Fruit fly (Drosophila melanogaster) whole organism, wandering third instar larva: Measurements from ENCODE around the gene CG42759.

Experiments used
- Abd-B ChIP-seq: fragments of >200 bp; optimal IDR thresholded peaks from 2 replicates; lab custom pipeline; 2017; ENCODE audit warnings: missing biosample characterization, missing genetic modification characterization
- CG32264 ChIP-seq: fragments of 200-800 bp; sonication (Bioruptor generic); optimal IDR thresholded peaks from 2 replicates; lab custom pipeline; 2016; ENCODE audit warnings: missing biosample characterization, missing genetic modification characterization
- CG9705 ChIP-seq: fragments of 200-800 bp; sonication (Bioruptor generic); optimal IDR thresholded peaks from 2 replicates; lab custom pipeline; 2018; ENCODE audit warnings: missing biosample characterization, mild to moderate bottlenecking, missing genetic modification characterization
- CrebA ChIP-seq: fragments of 200-800 bp; sonication (Bioruptor generic); optimal IDR thresholded peaks from 2 replicates; lab custom pipeline; 2016; ENCODE audit warnings: missing biosample characterization, mild to moderate bottlenecking, missing genetic modification characterization, borderline replicate concordance
- Dif ChIP-seq: fragments of 200-275, 200-300 bp; sonication (Bioruptor generic); optimal IDR thresholded peaks from 2 replicates; lab custom pipeline; 2018; ENCODE audit warnings: missing biosample characterization, missing genetic modification characterization; ENCODE audit not compliant: partially characterized antibody
- GATAd ChIP-seq: sonication (Bioruptor generic); optimal IDR thresholded peaks from 2 replicates; lab custom pipeline; 2016; ENCODE audit warnings: missing biosample characterization, missing genetic modification characterization
- HLH106 ChIP-seq: fragments of 200-800 bp; optimal IDR thresholded peaks from 3 replicates; lab custom pipeline; 2019; ENCODE audit warnings: missing biosample characterization, mild to moderate bottlenecking, missing genetic modification characterization, moderate library complexity
- Hnf4 ChIP-seq: fragments of 200-800 bp; sonication (Bioruptor generic); optimal IDR thresholded peaks from 2 replicates; lab custom pipeline; 2016; ENCODE audit warnings: missing biosample characterization, mild to moderate bottlenecking, missing genetic modification characterization
- Hr78 ChIP-seq: fragments of >200 bp; optimal IDR thresholded peaks from 2 replicates; lab custom pipeline; 2017; ENCODE audit warnings: missing biosample characterization, missing genetic modification characterization
- Hr83 ChIP-seq: fragments of 200-300 bp; sonication (Bioruptor generic); optimal IDR thresholded peaks from 2 replicates; lab custom pipeline; 2016; ENCODE audit warnings: missing biosample characterization, mild to moderate bottlenecking, missing genetic modification characterization, moderate library complexity; ENCODE audit not compliant: poor library complexity, severe bottlenecking
- Jra ChIP-seq: sonication (Bioruptor generic); optimal IDR thresholded peaks from 2 replicates; lab custom pipeline; 2016; ENCODE audit warnings: missing biosample characterization, missing genetic modification characterization
- Mio ChIP-seq: sonication (Bioruptor generic); optimal IDR thresholded peaks from 2 replicates; lab custom pipeline; 2016; ENCODE audit warnings: missing biosample characterization, missing genetic modification characterization
- Myc ChIP-seq: fragments of >200 bp; optimal IDR thresholded peaks from 2 replicates; lab custom pipeline; 2017
- N ChIP-seq: fragments of >200 bp; optimal IDR thresholded peaks from 2 replicates; lab custom pipeline; 2018; ENCODE audit warnings: missing biosample characterization, missing external identifiers, missing genetic modification characterization
- OdsH ChIP-seq: fragments of 200-800 bp; sonication (Bioruptor generic); optimal IDR thresholded peaks from 2 replicates; lab custom pipeline; 2016; ENCODE audit warnings: missing biosample characterization, mild to moderate bottlenecking, missing genetic modification characterization
- Rel ChIP-seq, 2 experiments: fragments of 200-800 bp; sonication (Bioruptor generic) in 1 of 2; optimal IDR thresholded peaks; 2 replicates in 1 of 2; 3 replicates in 1 of 2; lab custom pipeline; 2016 to 2019; ENCODE audit warnings: mild to moderate bottlenecking in 2 of 2, missing biosample characterization in 2 of 2, missing genetic modification characterization in 2 of 2, moderate library complexity in 1 of 2
- Sp1 ChIP-seq: fragments of 200-800 bp; sonication (Bioruptor generic); optimal IDR thresholded peaks from 3 replicates; lab custom pipeline; 2019; ENCODE audit warnings: missing biosample characterization, mild to moderate bottlenecking, missing genetic modification characterization, moderate library complexity
- Vsx2 ChIP-seq: fragments of 200-300, 225-300 bp; sonication (Bioruptor generic); optimal IDR thresholded peaks from 2 replicates; lab custom pipeline; 2018; ENCODE audit warnings: missing biosample characterization, missing genetic modification characterization; ENCODE audit not compliant: partially characterized antibody
- br ChIP-seq: fragments of 200-800 bp; sonication (Bioruptor generic); optimal IDR thresholded peaks from 2 replicates; lab custom pipeline; 2016; ENCODE audit warnings: missing biosample characterization, missing genetic modification characterization
- brk ChIP-seq: fragments of 200-800 bp; sonication (Bioruptor generic); optimal IDR thresholded peaks from 2 replicates; lab custom pipeline; 2016; ENCODE audit warnings: missing biosample characterization, mild to moderate bottlenecking, missing genetic modification characterization
- dl ChIP-seq, 2 experiments: fragments of 175-275, 200-275 bp in 1 of 2; fragments of 200-275 bp in 1 of 2; sonication (Bioruptor generic); optimal IDR thresholded peaks; lab custom pipeline; 2018; ENCODE audit warnings: mild to moderate bottlenecking in 2 of 2, missing biosample characterization in 2 of 2, missing genetic modification characterization in 2 of 2, moderate library complexity in 2 of 2; ENCODE audit not compliant: partially characterized antibody in 2 of 2, insufficient read depth in 1 of 2
- dmrt93B ChIP-seq: fragments of 200-800 bp; sonication (Bioruptor generic); optimal IDR thresholded peaks from 2 replicates; lab custom pipeline; 2018; ENCODE audit warnings: missing biosample characterization, mild to moderate bottlenecking, missing genetic modification characterization
- dsf ChIP-seq: sonication (Bioruptor generic); optimal IDR thresholded peaks from 2 replicates; lab custom pipeline; 2016; ENCODE audit warnings: missing biosample characterization, missing genetic modification characterization, borderline replicate concordance
- ey ChIP-seq: fragments of 200-800 bp; sonication (Bioruptor generic); optimal IDR thresholded peaks from 2 replicates; lab custom pipeline; 2016; ENCODE audit warnings: missing biosample characterization, missing genetic modification characterization
- foxo ChIP-seq, 2 experiments: fragments of 200-800 bp; sonication (Bioruptor generic); optimal IDR thresholded peaks; 2 replicates in 1 of 2; 3 replicates in 1 of 2; lab custom pipeline; 2016 to 2017; ENCODE audit warnings: missing biosample characterization in 2 of 2, missing genetic modification characterization in 2 of 2
- fru ChIP-seq: fragments of 200-800 bp; sonication (Bioruptor generic); optimal IDR thresholded peaks from 3 replicates; lab custom pipeline; 2016; ENCODE audit warnings: missing biosample characterization, mild to moderate bottlenecking, missing genetic modification characterization
- h ChIP-seq: fragments of 200-800 bp; sonication (Bioruptor generic); optimal IDR thresholded peaks from 3 replicates; lab custom pipeline; 2016; ENCODE audit warnings: missing biosample characterization, mild to moderate bottlenecking, missing genetic modification characterization
- jim ChIP-seq: fragments of 175-275, 200-325 bp; sonication (Bioruptor generic); optimal IDR thresholded peaks from 2 replicates; lab custom pipeline; 2016; ENCODE audit warnings: missing biosample characterization, mild to moderate bottlenecking, missing genetic modification characterization
- lola ChIP-seq: fragments of >200 bp; optimal IDR thresholded peaks from 2 replicates; lab custom pipeline; 2017; ENCODE audit warnings: missing biosample characterization, missing genetic modification characterization
- pan ChIP-seq: fragments of >200 bp; optimal IDR thresholded peaks from 2 replicates; lab custom pipeline; 2017
- rgr ChIP-seq: fragments of 200-800 bp; sonication (Bioruptor generic); optimal IDR thresholded peaks from 3 replicates; lab custom pipeline; 2016; ENCODE audit warnings: missing biosample characterization, mild to moderate bottlenecking, missing genetic modification characterization
- sage ChIP-seq: fragments of 200-800 bp; sonication (Bioruptor generic); optimal IDR thresholded peaks from 2 replicates; lab custom pipeline; 2016; ENCODE audit warnings: missing biosample characterization, mild to moderate bottlenecking, missing genetic modification characterization
- sv ChIP-seq: fragments of 200-800 bp; sonication (Bioruptor generic); optimal IDR thresholded peaks from 3 replicates; lab custom pipeline; 2016; ENCODE audit warnings: missing biosample characterization, missing genetic modification characterization
- tai ChIP-seq: sonication (Bioruptor generic); optimal IDR thresholded peaks from 2 replicates; lab custom pipeline; 2016; ENCODE audit warnings: missing biosample characterization, missing genetic modification characterization
- usp ChIP-seq: fragments of >200 bp; optimal IDR thresholded peaks from 2 replicates; lab custom pipeline; 2017; ENCODE audit warnings: missing biosample characterization, missing genetic modification characterization

CG42759 gene

DNA sequence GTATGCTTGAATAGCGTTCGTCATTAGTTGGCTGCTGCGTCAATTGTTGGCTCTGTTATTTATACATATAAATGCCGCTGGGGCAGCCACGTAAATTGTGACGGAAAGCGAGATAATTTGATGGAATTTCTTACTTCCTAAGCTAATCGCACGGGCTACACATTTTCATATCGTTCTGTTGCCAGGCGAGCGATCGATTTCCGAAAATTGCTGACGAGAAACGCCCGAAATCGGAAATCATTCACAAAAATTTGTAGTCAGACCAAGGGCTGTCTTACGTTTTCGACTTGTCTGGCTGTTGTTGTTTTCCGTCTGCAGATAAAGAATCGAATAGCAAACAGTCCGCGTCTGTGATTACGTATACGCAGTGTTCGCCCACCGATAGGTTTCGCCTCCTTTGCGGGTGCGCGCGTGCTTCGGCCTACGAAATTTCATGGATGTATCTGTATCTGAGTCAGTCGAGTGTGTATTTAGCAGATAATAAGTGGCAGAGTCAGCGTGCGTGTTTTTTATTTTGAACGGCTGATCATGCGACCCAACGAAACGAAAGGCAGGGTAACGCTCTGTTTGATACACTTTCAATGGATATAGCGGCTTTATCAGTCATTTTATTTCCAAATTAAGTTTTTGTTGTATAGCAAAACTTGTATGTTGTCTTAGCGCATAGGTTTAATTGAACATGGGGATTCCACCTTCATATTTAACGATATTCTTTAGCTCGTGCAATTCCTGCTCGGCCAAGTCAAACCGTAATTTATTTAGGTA lies 45.2 kb upstream of the CG42759 start (continued):
- peak; percentile 54 for TF ChIP-seq ey
- TF ChIP-seq Hnf4, result no peak
- peak; percentile 36 for TF ChIP-seq rgr (GFP tag; lab: Kevin White, UChicago)
- peak; percentile 23 for TF ChIP-seq Jra (GFP tag; lab: Kevin White, UChicago)
- no peak for TF ChIP-seq Myc (lab: Kevin White, UChicago)
- TF ChIP-seq dmrt93B (GFP tag; lab: Kevin White, UChicago), result peak; percentile 7
- no peak for TF ChIP-seq CrebA (GFP tag; lab: Kevin White, UChicago)
- peak; percentile 57 for TF ChIP-seq h (GFP tag; lab: Kevin White, UChicago)
- no peak for TF ChIP-seq Rel (GFP tag; optimal IDR thresholded peaks at IDR 0.05; lab: Kevin White, UChicago)
- peak; percentile 72 for TF ChIP-seq Rel (tag; optimal IDR thresholded peaks at IDR 0.05; lab: Kevin White, UChicago)
- TF ChIP-seq Vsx2, result no peak

DNA sequence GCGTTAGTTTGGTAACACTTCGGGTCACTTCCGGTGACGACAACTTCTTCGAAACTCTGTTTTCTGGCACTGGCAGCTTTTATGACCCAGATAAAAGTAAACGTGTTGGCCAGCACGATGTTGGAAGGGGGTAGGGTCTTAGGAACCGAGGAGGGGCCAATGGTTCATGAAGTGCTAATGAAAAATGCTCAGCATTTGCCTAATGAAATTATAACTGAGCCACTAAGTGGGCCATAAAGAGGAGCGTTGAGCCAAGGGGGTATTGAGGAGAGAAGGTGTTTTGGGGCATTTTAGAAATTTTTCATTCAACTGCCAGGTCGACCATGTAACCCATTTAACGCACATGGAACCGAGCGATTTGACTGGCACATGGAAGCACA lies 44.6 kb upstream of the CG42759 start:
- no peak for TF ChIP-seq usp (GFP tag; lab: Kevin White, UChicago)
- no peak for TF ChIP-seq Sp1
- no peak for TF ChIP-seq CG9705
- TF ChIP-seq CG32264 (GFP tag; lab: Kevin White, UChicago), result no peak
- TF ChIP-seq foxo (GFP tag; optimal IDR thresholded peaks at IDR 0.05; lab: Kevin White, UChicago), result no peak
- TF ChIP-seq Hr83 (GFP tag; lab: Kevin White, UChicago), result no peak
- no peak for TF ChIP-seq dmrt93B (GFP tag; lab: Kevin White, UChicago)
- no peak for TF ChIP-seq Dif (GFP tag; lab: Kevin White, UChicago)
- no peak for TF ChIP-seq tai (GFP tag; lab: Kevin White, UChicago)
- no peak for TF ChIP-seq Myc (lab: Kevin White, UChicago)
- TF ChIP-seq N (GFP tag; lab: Kevin White, UChicago), result no peak
- TF ChIP-seq dsf (GFP tag; lab: Kevin White, UChicago), result no peak
- no peak for TF ChIP-seq HLH106 (tag; lab: Kevin White, UChicago)
- TF ChIP-seq Abd-B (GFP tag; lab: Kevin White, UChicago), result no peak
- TF ChIP-seq Hr78 (GFP tag; lab: Kevin White, UChicago), result no peak
- no peak for TF ChIP-seq jim (GFP tag; lab: Kevin White, UChicago)
- no peak for TF ChIP-seq sage
- TF ChIP-seq br (GFP tag; lab: Kevin White, UChicago), result no peak
- TF ChIP-seq, all 38 proteins: peak for 0

DNA sequence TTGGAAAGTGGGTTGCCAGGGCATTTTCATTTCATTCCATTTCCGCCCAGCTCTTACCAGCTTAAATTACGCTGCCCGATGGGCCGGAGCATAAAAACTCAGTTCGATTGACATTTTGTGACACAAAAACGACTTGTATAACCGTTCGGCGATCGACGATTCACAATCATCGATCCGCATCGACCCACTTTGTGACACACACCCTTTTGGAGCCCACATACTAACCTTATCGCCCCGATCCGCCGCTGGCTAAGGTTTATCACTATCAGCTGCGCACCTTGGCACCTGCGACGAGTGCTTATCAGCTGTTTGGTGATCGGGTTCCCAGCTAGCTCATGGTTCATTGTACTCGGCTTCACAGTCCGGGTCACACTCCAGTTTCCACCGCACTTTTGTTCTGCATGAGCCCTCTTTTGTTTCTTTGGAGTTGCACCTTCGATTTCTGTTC lies 43.4 kb upstream of the CG42759 start:
- TF ChIP-seq CG32264 (GFP tag; lab: Kevin White, UChicago) (no peak), rgr (GFP tag; lab: Kevin White, UChicago) (no peak), Dif (GFP tag; lab: Kevin White, UChicago) (no peak), Mio (GFP tag; lab: Kevin White, UChicago) (no peak), Myc (lab: Kevin White, UChicago) (no peak), OdsH (GFP tag; lab: Kevin White, UChicago) (no peak), sv (GFP tag; lab: Kevin White, UChicago) (no peak), Vsx2 (no peak), h (GFP tag; lab: Kevin White, UChicago) (peak; percentile 32), Rel (GFP tag; optimal IDR thresholded peaks at IDR 0.05; lab: Kevin White, UChicago) (no peak), Rel (tag; optimal IDR thresholded peaks at IDR 0.05; lab: Kevin White, UChicago) (peak; percentile 10), usp (GFP tag; lab: Kevin White, UChicago) (no peak), Hnf4 (no peak), HLH106 (tag; lab: Kevin White, UChicago) (no peak), dl (GFP tag; optimal IDR thresholded peaks at IDR 0.05; lab: Kevin White, UChicago; ENCODE audit: insufficient read depth in 1 of 2, partially characterized antibody in 2 of 2) (no peak), ey (no peak)

DNA sequence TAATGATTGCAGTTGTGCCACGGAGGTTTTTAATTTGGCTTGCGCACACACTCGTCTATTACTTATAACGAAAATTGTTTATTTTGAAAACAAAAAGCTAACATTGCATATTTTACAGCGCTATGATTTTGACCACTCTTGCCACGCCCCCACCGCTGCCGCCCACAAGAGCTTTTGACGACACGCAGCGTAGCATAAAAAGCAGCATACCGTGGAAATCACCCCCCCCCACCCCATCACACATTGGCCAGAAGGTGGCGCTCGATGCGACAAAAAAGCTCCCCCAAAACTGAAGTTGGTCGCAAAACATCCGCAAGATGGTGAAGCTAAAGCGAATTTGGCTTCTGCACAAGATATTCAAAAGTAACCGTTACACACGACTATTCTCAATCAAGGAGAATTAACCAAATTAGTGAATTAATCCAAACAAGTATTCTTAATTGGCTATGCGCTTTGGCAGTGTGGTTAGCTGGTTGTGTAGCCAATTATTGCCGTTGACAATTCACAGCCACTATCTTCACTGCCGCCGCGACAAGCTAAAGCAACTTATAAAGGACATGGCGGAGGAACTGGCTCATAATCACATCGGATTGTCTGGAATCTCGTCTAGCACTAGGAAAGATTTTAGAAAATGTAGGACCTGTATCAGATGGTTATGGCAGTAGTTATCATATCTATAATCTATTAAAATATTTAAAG lies 42.2 kb upstream of the CG42759 start:
- TF ChIP-seq Mio (GFP tag; lab: Kevin White, UChicago) (no peak), pan (lab: Kevin White, UChicago) (no peak), usp (GFP tag; lab: Kevin White, UChicago) (no peak), dl (GFP tag; optimal IDR thresholded peaks at IDR 0.05; lab: Kevin White, UChicago; ENCODE audit: insufficient read depth in 1 of 2, partially characterized antibody in 2 of 2) (peak; percentile 3 to 41), brk (GFP tag; lab: Kevin White, UChicago) (no peak), Vsx2 (no peak), br (GFP tag; lab: Kevin White, UChicago) (no peak), fru (peak; percentile 17), Hr83 (GFP tag; lab: Kevin White, UChicago) (peak; percentile 53), lola (GFP tag; lab: Kevin White, UChicago) (no peak), GATAd (GFP tag; lab: Kevin White, UChicago) (no peak), sv (GFP tag; lab: Kevin White, UChicago) (no peak), Hr78 (GFP tag; lab: Kevin White, UChicago) (no peak), Hnf4 (no peak), h (GFP tag; lab: Kevin White, UChicago) (peak; percentile 47), CrebA (GFP tag; lab: Kevin White, UChicago) (no peak), jim (GFP tag; lab: Kevin White, UChicago) (no peak), HLH106 (tag; lab: Kevin White, UChicago) (peak; percentile 28), N (GFP tag; lab: Kevin White, UChicago) (peak; percentile 53), rgr (GFP tag; lab: Kevin White, UChicago) (no peak), Myc (lab: Kevin White, UChicago) (peak; percentile 84), Rel (GFP tag; optimal IDR thresholded peaks at IDR 0.05; lab: Kevin White, UChicago) (no peak), Rel (tag; optimal IDR thresholded peaks at IDR 0.05; lab: Kevin White, UChicago) (no peak), Abd-B (GFP tag; lab: Kevin White, UChicago) (no peak), dsf (GFP tag; lab: Kevin White, UChicago) (no peak), CG9705 (no peak), CG32264 (GFP tag; lab: Kevin White, UChicago) (no peak)
